Fruit fly (Drosophila melanogaster) whole organism, embryonic: ENCODE measurements around the gene Lgr1.

Experiments used
- Atf3 ChIP-seq: fragments of 200-800 bp; sonication (Bioruptor generic); optimal IDR thresholded peaks from 3 replicates; lab custom pipeline; 2016; ENCODE audit warnings: missing biosample characterization, missing genetic modification characterization
- B-H2 ChIP-seq: fragments of 200-800 bp; sonication (Bioruptor generic); optimal IDR thresholded peaks from 2 replicates; lab custom pipeline; 2018; ENCODE audit warnings: missing biosample characterization, mild to moderate bottlenecking, missing genetic modification characterization
- CG10366 ChIP-seq: fragments of 200-800 bp; sonication (Bioruptor generic); IDR thresholded peaks from 2 replicates; pipeline ENCODE4 v1.3.6; 2022; ENCODE audit warnings: missing biosample characterization, missing genetic modification characterization
- CG11696 ChIP-seq: fragments of 200-800 bp; sonication (Bioruptor generic); IDR thresholded peaks from 2 replicates; pipeline ENCODE4 v1.3.6; 2022; ENCODE audit warnings: missing biosample characterization, missing genetic modification characterization
- CG12104 ChIP-seq: fragments of 200-800 bp; sonication (Bioruptor generic); optimal IDR thresholded peaks from 3 replicates; lab custom pipeline; 2016; ENCODE audit warnings: missing biosample characterization, missing genetic modification characterization
- CG13287 ChIP-seq: fragments of 200-800 bp; sonication (Bioruptor generic); IDR thresholded peaks from 2 replicates; pipeline ENCODE4 v1.3.6; 2022; ENCODE audit warnings: missing biosample characterization, missing genetic modification characterization; ENCODE audit not compliant: partially characterized antibody
- CG1647 ChIP-seq: fragments of 200-800 bp; sonication (Bioruptor generic); optimal IDR thresholded peaks from 3 replicates; lab custom pipeline; 2016; ENCODE audit warnings: missing biosample characterization, missing genetic modification characterization
- CG17361 ChIP-seq: fragments of 200-800 bp; sonication (Bioruptor generic); IDR thresholded peaks from 3 replicates; pipeline ENCODE4 v1.3.6; 2022; ENCODE audit warnings: missing biosample characterization, missing genetic modification characterization
- CG31224 ChIP-seq: fragments of 200-800 bp; sonication (Bioruptor generic); IDR thresholded peaks from 2 replicates; pipeline ENCODE4 v1.3.6; 2022; ENCODE audit warnings: missing biosample characterization, missing genetic modification characterization
- CG31365 ChIP-seq: fragments of 200-800 bp; sonication (Bioruptor generic); optimal IDR thresholded peaks from 2 replicates; lab custom pipeline; 2018; ENCODE audit warnings: missing biosample characterization, mild to moderate bottlenecking, missing genetic modification characterization
- CG3163 ChIP-seq: fragments of 200-800 bp; sonication (Bioruptor generic); optimal IDR thresholded peaks from 3 replicates; lab custom pipeline; 2016; ENCODE audit warnings: missing biosample characterization, missing genetic modification characterization
- CG42726 ChIP-seq: fragments of 200-800 bp; sonication (Bioruptor generic); IDR thresholded peaks from 2 replicates; pipeline ENCODE4 v1.3.6; 2022; ENCODE audit warnings: missing biosample characterization, missing genetic modification characterization; ENCODE audit not compliant: partially characterized antibody
- CG5953 ChIP-seq: fragments of 200-800 bp; sonication (Bioruptor generic); IDR thresholded peaks from 2 replicates; pipeline ENCODE4 v1.3.6; 2022; ENCODE audit warnings: missing biosample characterization, missing genetic modification characterization
- CG6654 ChIP-seq: fragments of 200-800 bp; sonication (Bioruptor generic); optimal IDR thresholded peaks from 2 replicates; lab custom pipeline; 2017; ENCODE audit warnings: missing biosample characterization, mild to moderate bottlenecking, missing genetic modification characterization
- CG8478 ChIP-seq: fragments of >200 bp; optimal IDR thresholded peaks from 2 replicates; lab custom pipeline; 2018
- CG8765 ChIP-seq: fragments of 200-800 bp; sonication (Bioruptor generic); IDR thresholded peaks from 2 replicates; pipeline ENCODE4 v1.3.6; 2022; ENCODE audit warnings: missing biosample characterization, missing genetic modification characterization
- CrebB ChIP-seq: fragments of 200-800 bp; sonication (Bioruptor generic); optimal IDR thresholded peaks from 3 replicates; lab custom pipeline; 2018; ENCODE audit warnings: missing biosample characterization, mild to moderate bottlenecking, missing genetic modification characterization
- Dad ChIP-seq: fragments of 200-800 bp; sonication (Bioruptor generic); optimal IDR thresholded peaks from 3 replicates; lab custom pipeline; 2016; ENCODE audit warnings: missing biosample characterization, missing genetic modification characterization
- Dip3 ChIP-seq: fragments of 200-800 bp; sonication (Bioruptor generic); optimal IDR thresholded peaks from 3 replicates; lab custom pipeline; 2016; ENCODE audit warnings: missing biosample characterization, missing genetic modification characterization
- HHEX ChIP-seq: fragments of 200-800 bp; sonication (Bioruptor generic); optimal IDR thresholded peaks from 3 replicates; lab custom pipeline; 2017; ENCODE audit warnings: missing biosample characterization, mild to moderate bottlenecking, missing genetic modification characterization, missing genetic modification reagents
- HmgZ ChIP-seq: fragments of 200-800 bp; sonication (Bioruptor generic); optimal IDR thresholded peaks from 2 replicates; lab custom pipeline; 2018; ENCODE audit warnings: missing biosample characterization, mild to moderate bottlenecking, missing genetic modification characterization
- Hmr ChIP-seq: fragments of 200-800 bp; sonication (Bioruptor generic); optimal IDR thresholded peaks from 3 replicates; lab custom pipeline; 2017; ENCODE audit warnings: mild to moderate bottlenecking, missing biosample characterization, missing genetic modification reagents, missing genetic modification characterization
- Lim3 ChIP-seq: fragments of 200-800 bp; sonication (Bioruptor generic); IDR thresholded peaks from 2 replicates; pipeline ENCODE4 v1.3.6; 2022; ENCODE audit warnings: missing biosample characterization, missing genetic modification characterization
- MESR4 ChIP-seq: fragments of 200-800 bp; sonication (Bioruptor generic); optimal IDR thresholded peaks from 2 replicates; lab custom pipeline; 2018; ENCODE audit warnings: missing biosample characterization, mild to moderate bottlenecking, missing genetic modification characterization, moderate library complexity
- Myb ChIP-seq: fragments of 200-800 bp; sonication (Bioruptor generic); optimal IDR thresholded peaks from 2 replicates; lab custom pipeline; 2016; ENCODE audit warnings: missing biosample characterization, missing genetic modification characterization
- Nf-YB ChIP-seq: fragments of 200-800 bp; sonication (Bioruptor generic); optimal IDR thresholded peaks from 3 replicates; lab custom pipeline; 2019; ENCODE audit warnings: missing biosample characterization, mild to moderate bottlenecking, missing genetic modification characterization, moderate library complexity
- PHDP ChIP-seq: fragments of 200-800 bp; sonication (Bioruptor generic); optimal IDR thresholded peaks from 3 replicates; lab custom pipeline; 2018; ENCODE audit warnings: missing biosample characterization, mild to moderate bottlenecking, missing genetic modification characterization, moderate library complexity
- Side ChIP-seq: fragments of 200-800 bp; sonication (Bioruptor generic); optimal IDR thresholded peaks from 2 replicates; lab custom pipeline; 2016; ENCODE audit warnings: missing biosample characterization, missing genetic modification characterization
- al ChIP-seq: fragments of 200-800 bp; sonication (Bioruptor generic); IDR thresholded peaks from 2 replicates; pipeline ENCODE4 v1.3.6; 2022; ENCODE audit warnings: missing biosample characterization, missing genetic modification characterization
- bbx ChIP-seq: fragments of 200-800 bp; sonication (Bioruptor generic); IDR thresholded peaks from 2 replicates; pipeline ENCODE4 v1.3.6; 2022; ENCODE audit warnings: missing biosample characterization, missing genetic modification characterization; ENCODE audit not compliant: partially characterized antibody
- bcd ChIP-seq: fragments of 200-800 bp; sonication (Bioruptor generic); optimal IDR thresholded peaks from 2 replicates; lab custom pipeline; 2017; ENCODE audit warnings: missing biosample characterization, mild to moderate bottlenecking, missing genetic modification characterization
- cad ChIP-seq: fragments of >200 bp; optimal IDR thresholded peaks from 2 replicates; lab custom pipeline; 2017; ENCODE audit warnings: missing biosample characterization, missing genetic modification characterization
- dan ChIP-seq: fragments of 200-800 bp; sonication (Bioruptor generic); IDR thresholded peaks from 2 replicates; pipeline ENCODE4 v1.3.6; 2022; ENCODE audit warnings: missing biosample characterization, missing genetic modification characterization
- danr ChIP-seq: fragments of 200-800 bp; sonication (Bioruptor generic); IDR thresholded peaks from 2 replicates; pipeline ENCODE4 v1.3.6; 2022; ENCODE audit warnings: missing biosample characterization, missing genetic modification characterization
- ems ChIP-seq: fragments of 200-800 bp; sonication (Bioruptor generic); optimal IDR thresholded peaks from 3 replicates; lab custom pipeline; 2016; ENCODE audit warnings: missing biosample characterization, missing genetic modification characterization
- en ChIP-seq: fragments of 200-800 bp; sonication (Bioruptor generic); optimal IDR thresholded peaks from 2 replicates; lab custom pipeline; 2016; ENCODE audit warnings: missing biosample characterization, missing genetic modification characterization
- fd64A ChIP-seq: fragments of 200-800 bp; sonication (Bioruptor generic); optimal IDR thresholded peaks from 3 replicates; lab custom pipeline; 2018; ENCODE audit warnings: missing biosample characterization, mild to moderate bottlenecking, missing genetic modification characterization
- hkb ChIP-seq, 2 experiments: fragments of 200-800 bp in 1 of 2; fragments of >200 bp in 1 of 2; sonication (Bioruptor generic) in 1 of 2; IDR thresholded peaks in 1 of 2; optimal IDR thresholded peaks in 1 of 2; 2 replicates each; pipeline versions ENCODE4 v1.3.6 to Lab custom; 2017 to 2022; ENCODE audit warnings: missing biosample characterization in 1 of 2, missing genetic modification characterization in 1 of 2
- jing ChIP-seq: fragments of 200-800 bp; sonication (Bioruptor generic); optimal IDR thresholded peaks from 2 replicates; lab custom pipeline; 2018; ENCODE audit warnings: missing biosample characterization, mild to moderate bottlenecking, missing genetic modification characterization
- klu ChIP-seq: fragments of 200-800 bp; sonication (Bioruptor generic); IDR thresholded peaks from 2 replicates; pipeline ENCODE4 v1.3.6; 2022; ENCODE audit warnings: missing biosample characterization, missing genetic modification characterization
- nerfin-1 ChIP-seq: fragments of 200-800 bp; sonication (Bioruptor generic); optimal IDR thresholded peaks from 3 replicates; lab custom pipeline; 2019; ENCODE audit warnings: missing biosample characterization, mild to moderate bottlenecking, missing genetic modification characterization, moderate library complexity
- nmo ChIP-seq: fragments of 200-800 bp; sonication (Bioruptor generic); optimal IDR thresholded peaks from 2 replicates; lab custom pipeline; 2018; ENCODE audit warnings: missing biosample characterization, mild to moderate bottlenecking, missing genetic modification characterization, moderate library complexity
- pho ChIP-seq: fragments of 200-800 bp; sonication (Bioruptor generic); optimal IDR thresholded peaks from 2 replicates; lab custom pipeline; 2016; ENCODE audit warnings: missing biosample characterization, missing genetic modification characterization
- sc ChIP-seq, 3 experiments: fragments of >200 bp in 2 of 3; fragments of 200-800 bp in 1 of 3; sonication (Bioruptor generic) in 1 of 3; optimal IDR thresholded peaks; 2 replicates in 2 of 3; 3 replicates in 1 of 3; lab custom pipeline; 2017; ENCODE audit warnings: mild to moderate bottlenecking in 1 of 3, missing biosample characterization in 1 of 3, missing genetic modification characterization in 1 of 3, missing genetic modification reagents in 1 of 3
- sd ChIP-seq: fragments of 200-800 bp; sonication (Bioruptor generic); optimal IDR thresholded peaks from 3 replicates; lab custom pipeline; 2018; ENCODE audit warnings: missing biosample characterization, mild to moderate bottlenecking, missing genetic modification characterization, moderate library complexity
- tna ChIP-seq: fragments of 200-800 bp; sonication (Bioruptor generic); IDR thresholded peaks from 2 replicates; pipeline ENCODE4 v1.3.6; 2022; ENCODE audit warnings: missing biosample characterization, missing genetic modification characterization; ENCODE audit not compliant: partially characterized antibody
- twi ChIP-seq: fragments of 200-800 bp; optimal IDR thresholded peaks from 2 replicates; lab custom pipeline; 2019; ENCODE audit warnings: missing biosample characterization, mild to moderate bottlenecking, missing genetic modification characterization, moderate library complexity
- wek ChIP-seq: fragments of 200-800 bp; sonication (Bioruptor generic); optimal IDR thresholded peaks from 3 replicates; lab custom pipeline; 2018; ENCODE audit warnings: missing biosample characterization, mild to moderate bottlenecking, missing genetic modification characterization, moderate library complexity
- zen2 ChIP-seq: fragments of 200-800 bp; sonication (Bioruptor generic); IDR thresholded peaks from 3 replicates; pipeline ENCODE4 v1.3.6; 2022; ENCODE audit warnings: missing biosample characterization, missing genetic modification characterization; ENCODE audit not compliant: partially characterized antibody

Lgr1 gene

dm6 chr3R:17716858-17717596 is 8.6 kb upstream of the Lgr1 start (continued):
- TF ChIP-seq MESR4 (GFP tag; lab: Kevin White, UChicago) (peak; percentile 20), sd (tag; lab: Kevin White, UChicago) (peak; percentile 38), CG42726 (no peak), CrebB (peak; percentile 65), CG17361 (no peak), bbx (GFP tag; lab: Robert Waterston, UW) (no peak), Nf-YB (GFP tag; lab: Kevin White, UChicago) (peak; percentile 31), Dad (GFP tag; lab: Kevin White, UChicago) (no peak), CG1647 (GFP tag; lab: Kevin White, UChicago) (no peak), pho (GFP tag; lab: Kevin White, UChicago) (peak; percentile 17), dan (no peak), cad (GFP tag; lab: Kevin White, UChicago) (peak; percentile 49), al (GFP tag; lab: Robert Waterston, UW) (no peak), CG12104 (GFP tag; lab: Kevin White, UChicago) (no peak), Hmr (peak; percentile 37), sc (optimal IDR thresholded peaks at IDR 0.05; lab: Kevin White, UChicago) (no peak), sc (GFP tag; optimal IDR thresholded peaks at IDR 0.05; lab: Kevin White, UChicago) (no peak), Lim3 (GFP tag; lab: Robert Waterston, UW) (no peak), jing (no peak), twi (tag; lab: Kevin White, UChicago) (no peak), CG8765 (GFP tag; lab: Robert Waterston, UW) (no peak), bcd (GFP tag; lab: Kevin White, UChicago) (no peak), nmo (GFP tag; lab: Kevin White, UChicago) (peak; percentile 6), CG31365 (tag; lab: Kevin White, UChicago) (no peak), CG6654 (GFP tag; lab: Kevin White, UChicago) (no peak), nerfin-1 (peak; percentile 46), zen2 (no peak), CG13287 (GFP tag; lab: Robert Waterston, UW) (no peak), wek (GFP tag; lab: Kevin White, UChicago) (peak; percentile 9), en (GFP tag; lab: Kevin White, UChicago) (no peak), CG3163 (GFP tag; lab: Kevin White, UChicago) (peak; percentile 39), CG11696 (GFP tag; lab: Robert Waterston, UW) (no peak), HmgZ (tag; lab: Kevin White, UChicago) (peak; percentile 64), ems (GFP tag; lab: Kevin White, UChicago) (no peak), CG8478 (lab: Kevin White, UChicago) (peak; percentile 97), Dip3 (GFP tag; lab: Kevin White, UChicago) (no peak), Myb (GFP tag; lab: Kevin White, UChicago) (peak; percentile 22), fd64A (peak; percentile 30), PHDP (tag; lab: Kevin White, UChicago) (peak; percentile 2), klu (GFP tag; lab: Robert Waterston, UW) (no peak), danr (GFP tag; lab: Robert Waterston, UW) (no peak), hkb (optimal IDR thresholded peaks at IDR 0.05; lab: Kevin White, UChicago) (no peak), hkb (GFP tag; IDR thresholded peaks at IDR 0.05; lab: Robert Waterston, UW) (no peak), Side (no peak), Atf3 (GFP tag; lab: Kevin White, UChicago) (no peak), CG31224 (no peak), CG5953 (GFP tag; lab: Robert Waterston, UW) (no peak), B-H2 (GFP tag; lab: Kevin White, UChicago) (peak; percentile 21), CG10366 (GFP tag; lab: Robert Waterston, UW) (no peak), HHEX (no peak), tna (GFP tag; lab: Robert Waterston, UW) (no peak)
